Fruit fly (Drosophila melanogaster) whole organism, embryonic: ENCODE data around the gene dyw.

Experiments used
- Blimp-1 ChIP-seq: fragments of 200-800 bp; sonication (Bioruptor generic); optimal IDR thresholded peaks from 3 replicates; lab custom pipeline; 2018; ENCODE audit warnings: missing biosample characterization, missing genetic modification characterization, mild to moderate bottlenecking, moderate library complexity, missing genetic modification reagents
- CG11695 ChIP-seq: fragments of 200-800 bp; sonication (Bioruptor generic); IDR thresholded peaks from 3 replicates; pipeline ENCODE4 v1.3.6; 2022; ENCODE audit warnings: missing biosample characterization, missing genetic modification characterization
- CG11723 ChIP-seq: fragments of 200-800 bp; sonication (Bioruptor generic); optimal IDR thresholded peaks from 2 replicates; lab custom pipeline; 2017; ENCODE audit warnings: missing biosample characterization, mild to moderate bottlenecking, missing genetic modification characterization
- CG12071 ChIP-seq: fragments of 200-800 bp; sonication (Bioruptor generic); optimal IDR thresholded peaks from 3 replicates; lab custom pipeline; 2018; ENCODE audit warnings: missing biosample characterization, mild to moderate bottlenecking, missing genetic modification characterization
- CG12104 ChIP-seq: fragments of 200-800 bp; sonication (Bioruptor generic); optimal IDR thresholded peaks from 3 replicates; lab custom pipeline; 2016; ENCODE audit warnings: missing biosample characterization, missing genetic modification characterization
- CG12942 ChIP-seq: fragments of 200-800 bp; sonication (Bioruptor generic); optimal IDR thresholded peaks from 3 replicates; lab custom pipeline; 2016; ENCODE audit warnings: missing biosample characterization, missing genetic modification characterization
- CG13287 ChIP-seq: fragments of 200-800 bp; sonication (Bioruptor generic); IDR thresholded peaks from 2 replicates; pipeline ENCODE4 v1.3.6; 2022; ENCODE audit warnings: missing biosample characterization, missing genetic modification characterization; ENCODE audit not compliant: partially characterized antibody
- CG14014 ChIP-seq: fragments of 200-800 bp; sonication (Bioruptor generic); IDR thresholded peaks from 2 replicates; pipeline ENCODE4 v1.3.6; 2022; ENCODE audit warnings: missing biosample characterization, missing genetic modification characterization
- CG1832 ChIP-seq: fragments of 200-800 bp; sonication (Bioruptor generic); optimal IDR thresholded peaks from 2 replicates; lab custom pipeline; 2017; ENCODE audit warnings: missing biosample characterization, mild to moderate bottlenecking, missing genetic modification characterization, inconsistent platforms
- CG18599 ChIP-seq: fragments of 200-800 bp; sonication (Bioruptor generic); optimal IDR thresholded peaks from 3 replicates; lab custom pipeline; 2017; ENCODE audit warnings: missing biosample characterization, missing genetic modification characterization, mild to moderate bottlenecking, moderate library complexity, missing genetic modification reagents
- CG3163 ChIP-seq: fragments of 200-800 bp; sonication (Bioruptor generic); optimal IDR thresholded peaks from 3 replicates; lab custom pipeline; 2016; ENCODE audit warnings: missing biosample characterization, missing genetic modification characterization
- CG34376 ChIP-seq: fragments of 200-800 bp; sonication (Bioruptor generic); optimal IDR thresholded peaks from 2 replicates; lab custom pipeline; 2018; ENCODE audit warnings: missing biosample characterization, mild to moderate bottlenecking, missing genetic modification characterization
- CG8290 ChIP-seq, 3 experiments: fragments of 200-800 bp; sonication (Bioruptor generic); optimal IDR thresholded peaks; 2 replicates each; lab custom pipeline; 2016 to 2019; ENCODE audit warnings: missing biosample characterization in 3 of 3, missing genetic modification characterization in 3 of 3, mild to moderate bottlenecking in 2 of 3, moderate library complexity in 1 of 3
- CG9932 ChIP-seq: fragments of 200-800 bp; sonication (Bioruptor generic); IDR thresholded peaks from 2 replicates; pipeline ENCODE4 v1.3.6; 2022; ENCODE audit warnings: missing biosample characterization, missing genetic modification characterization
- Deaf1 ChIP-seq: fragments of 200-800 bp; optimal IDR thresholded peaks from 3 replicates; lab custom pipeline; 2019; ENCODE audit warnings: missing biosample characterization, mild to moderate bottlenecking, missing genetic modification characterization, moderate library complexity
- GATAe ChIP-seq: fragments of 200-800 bp; sonication (Bioruptor generic); conservative IDR thresholded peaks from 2 replicates; pipeline ENCODE4 v1.3.6; 2022; ENCODE audit warnings: missing biosample characterization, missing genetic modification characterization
- Gug ChIP-seq: fragments of 200-800 bp; sonication (Bioruptor generic); IDR thresholded peaks from 4 replicates; pipeline ENCODE4 v1.3.6; 2022; ENCODE audit warnings: missing biosample characterization, missing genetic modification characterization
- HmgZ ChIP-seq: fragments of 200-800 bp; sonication (Bioruptor generic); optimal IDR thresholded peaks from 2 replicates; lab custom pipeline; 2018; ENCODE audit warnings: missing biosample characterization, mild to moderate bottlenecking, missing genetic modification characterization
- Hr51 ChIP-seq, 2 experiments: fragments of 200-800 bp; sonication (Bioruptor generic); optimal IDR thresholded peaks; 2 replicates in 1 of 2; 3 replicates in 1 of 2; lab custom pipeline; 2016 to 2018; ENCODE audit warnings: missing biosample characterization in 2 of 2, missing genetic modification characterization in 2 of 2, mild to moderate bottlenecking in 1 of 2, moderate library complexity in 1 of 2
- Jarid2 ChIP-seq: fragments of 200-800 bp; sonication (Bioruptor generic); optimal IDR thresholded peaks from 3 replicates; lab custom pipeline; 2017; ENCODE audit warnings: mild to moderate bottlenecking, missing biosample characterization, missing genetic modification reagents, missing genetic modification characterization
- MTF-1 ChIP-seq: fragments of 200-800 bp; sonication (Bioruptor generic); optimal IDR thresholded peaks from 2 replicates; lab custom pipeline; 2018; ENCODE audit warnings: missing biosample characterization, mild to moderate bottlenecking, missing genetic modification characterization, borderline replicate concordance
- Med ChIP-seq: fragments of 200-800 bp; sonication (Bioruptor generic); peaks from one replicate; lab custom pipeline; 2016; ENCODE audit warnings: missing biosample characterization, missing genetic modification characterization, mild to moderate bottlenecking, inconsistent platforms, moderate library complexity
- PHDP ChIP-seq: fragments of 200-800 bp; sonication (Bioruptor generic); optimal IDR thresholded peaks from 3 replicates; lab custom pipeline; 2018; ENCODE audit warnings: missing biosample characterization, mild to moderate bottlenecking, missing genetic modification characterization, moderate library complexity
- Scr ChIP-seq: fragments of 200-800 bp; sonication (Bioruptor generic); IDR thresholded peaks from 2 replicates; pipeline ENCODE4 v1.3.6; 2022; ENCODE audit warnings: missing biosample characterization, missing genetic modification characterization; ENCODE audit not compliant: partially characterized antibody
- Stat92E ChIP-seq, 3 experiments: fragments of >200 bp in 2 of 3; fragments of 200-800 bp in 1 of 3; sonication (Bioruptor generic) in 1 of 3; optimal IDR thresholded peaks; 2 replicates each; lab custom pipeline; 2017 to 2019; ENCODE audit warnings: missing biosample characterization in 3 of 3, missing genetic modification characterization in 3 of 3, mild to moderate bottlenecking in 1 of 3, moderate library complexity in 1 of 3
- bigmax ChIP-seq: fragments of 200-800 bp; sonication (Bioruptor generic); optimal IDR thresholded peaks from 2 replicates; lab custom pipeline; 2018; ENCODE audit warnings: missing biosample characterization, mild to moderate bottlenecking, missing genetic modification characterization
- btn ChIP-seq: fragments of 200-800 bp; sonication (Bioruptor generic); optimal IDR thresholded peaks from 2 replicates; lab custom pipeline; 2016; ENCODE audit warnings: missing biosample characterization, missing genetic modification characterization
- cad ChIP-seq: fragments of >200 bp; optimal IDR thresholded peaks from 2 replicates; lab custom pipeline; 2017; ENCODE audit warnings: missing biosample characterization, missing genetic modification characterization
- chinmo ChIP-seq: fragments of 200-800 bp; sonication (Bioruptor generic); IDR thresholded peaks from 4 replicates; pipeline ENCODE4 v1.3.6; 2022; ENCODE audit warnings: missing biosample characterization, missing genetic modification characterization; ENCODE audit not compliant: partially characterized antibody
- exex ChIP-seq: fragments of 200-800 bp; sonication (Bioruptor generic); optimal IDR thresholded peaks from 4 replicates; lab custom pipeline; 2018; ENCODE audit warnings: missing biosample characterization, mild to moderate bottlenecking, missing genetic modification characterization, moderate library complexity
- ftz-f1 ChIP-seq: fragments of 200-800 bp; sonication (Bioruptor generic); optimal IDR thresholded peaks from 2 replicates; lab custom pipeline; 2016; ENCODE audit warnings: missing biosample characterization, missing genetic modification characterization
- gcm ChIP-seq: fragments of 200-800 bp; sonication (Bioruptor generic); optimal IDR thresholded peaks from 2 replicates; lab custom pipeline; 2019; ENCODE audit warnings: missing biosample characterization, mild to moderate bottlenecking, missing genetic modification characterization, moderate library complexity
- gro ChIP-seq: fragments of 200-800 bp; sonication (Bioruptor generic); optimal IDR thresholded peaks from 2 replicates; lab custom pipeline; 2016; ENCODE audit warnings: missing biosample characterization, missing genetic modification characterization
- klu ChIP-seq: fragments of 200-800 bp; sonication (Bioruptor generic); IDR thresholded peaks from 2 replicates; pipeline ENCODE4 v1.3.6; 2022; ENCODE audit warnings: missing biosample characterization, missing genetic modification characterization
- lbe ChIP-seq: fragments of 200-800 bp; sonication (Bioruptor generic); optimal IDR thresholded peaks from 2 replicates; lab custom pipeline; 2016; ENCODE audit warnings: missing biosample characterization, mild to moderate bottlenecking, missing genetic modification characterization
- lov ChIP-seq, 2 experiments: fragments of 200-800 bp in 1 of 2; fragments of >200 bp in 1 of 2; sonication (Bioruptor generic) in 1 of 2; IDR thresholded peaks in 1 of 2; optimal IDR thresholded peaks in 1 of 2; 2 replicates in 1 of 2; 3 replicates in 1 of 2; pipeline versions ENCODE4 v1.3.6 to Lab custom; 2017 to 2022; ENCODE audit warnings: missing biosample characterization in 1 of 2, missing genetic modification characterization in 1 of 2
- luna ChIP-seq: fragments of 200-800 bp; sonication (Bioruptor generic); optimal IDR thresholded peaks from 2 replicates; lab custom pipeline; 2016; ENCODE audit warnings: missing biosample characterization, missing genetic modification characterization
- mld ChIP-seq: fragments of 200-800 bp; sonication (Bioruptor generic); IDR thresholded peaks from 3 replicates; pipeline ENCODE4 v1.3.6; 2022; ENCODE audit warnings: missing biosample characterization, missing genetic modification characterization; ENCODE audit not compliant: partially characterized antibody
- nom ChIP-seq: fragments of 200-800 bp; sonication (Bioruptor generic); optimal IDR thresholded peaks from 2 replicates; lab custom pipeline; 2017; ENCODE audit warnings: missing biosample characterization, missing genetic modification characterization, mild to moderate bottlenecking, moderate library complexity, missing genetic modification reagents
- pfk ChIP-seq: fragments of 200-800 bp; sonication (Bioruptor generic); optimal IDR thresholded peaks from 2 replicates; lab custom pipeline; 2018; ENCODE audit warnings: missing biosample characterization, mild to moderate bottlenecking, missing genetic modification characterization, moderate library complexity
- sd ChIP-seq: fragments of 200-800 bp; sonication (Bioruptor generic); optimal IDR thresholded peaks from 3 replicates; lab custom pipeline; 2018; ENCODE audit warnings: missing biosample characterization, mild to moderate bottlenecking, missing genetic modification characterization, moderate library complexity
- so ChIP-seq: fragments of 200-800 bp; sonication (Bioruptor generic); IDR thresholded peaks from 3 replicates; pipeline ENCODE4 v1.3.6; 2022; ENCODE audit warnings: missing biosample characterization, missing genetic modification characterization
- sug ChIP-seq: fragments of 200-800 bp; optimal IDR thresholded peaks from 2 replicates; lab custom pipeline; 2019; ENCODE audit warnings: missing biosample characterization, mild to moderate bottlenecking, missing genetic modification characterization, moderate library complexity
- tx ChIP-seq: fragments of 200-800 bp; sonication (Bioruptor generic); optimal IDR thresholded peaks from 2 replicates; lab custom pipeline; 2016; ENCODE audit warnings: missing biosample characterization, missing genetic modification characterization
- vvl ChIP-seq: fragments of 200-800 bp; sonication (Bioruptor generic); IDR thresholded peaks from 2 replicates; pipeline ENCODE4 v1.3.6; 2022; ENCODE audit warnings: missing biosample characterization, missing genetic modification characterization
- z ChIP-seq: fragments of 200-800 bp; sonication (Bioruptor generic); IDR thresholded peaks from 3 replicates; pipeline ENCODE4 v1.3.6; 2022; ENCODE audit warnings: missing biosample characterization, missing genetic modification characterization
- zen ChIP-seq: fragments of 200-800 bp; sonication (Bioruptor generic); optimal IDR thresholded peaks from 3 replicates; lab custom pipeline; 2018; ENCODE audit warnings: missing biosample characterization, mild to moderate bottlenecking, missing genetic modification characterization, moderate library complexity

Gene dyw

dm6 chrX:2658258-2658853, 35.3 kb downstream of the dyw start:
- TF ChIP-seq CG1832 (GFP tag; lab: Kevin White, UChicago) (peak; percentile 58), CG3163 (peak; percentile 14), vvl (GFP tag; lab: Robert Waterston, UW) (peak; percentile 38; the same call in 1 of the 2 replicates), ftz-f1 (GFP tag; lab: Kevin White, UChicago) (peak; percentile 11), Deaf1 (tag; lab: Kevin White, UChicago) (peak; percentile 32), exex (peak; percentile 72), nom (GFP tag; lab: Kevin White, UChicago) (peak; percentile 71), sd (peak; percentile 73), CG11723 (GFP tag; lab: Kevin White, UChicago) (no peak), Stat92E (GFP tag; optimal IDR thresholded peaks at IDR 0.05; lab: Kevin White, UChicago) (peak in 1 of 3 experiments; percentile 9), so (GFP tag; lab: Robert Waterston, UW) (0 out of 3 replicates have a peak, but pooled peaks have one; percentile 18), btn (GFP tag; lab: Kevin White, UChicago) (no peak), pfk (GFP tag; lab: Kevin White, UChicago) (peak; percentile 98), sug (tag; lab: Kevin White, UChicago) (peak; percentile 65), tx (no peak), CG34376 (GFP tag; lab: Kevin White, UChicago) (peak; percentile 56), GATAe (peak; percentile 59), Med (GFP tag; lab: Kevin White, UChicago) (peak; percentile 29), CG8290 (GFP tag; optimal IDR thresholded peaks at IDR 0.05; lab: Kevin White, UChicago) (peak; percentile 32), CG8290 (tag; optimal IDR thresholded peaks at IDR 0.05; lab: Kevin White, UChicago) (no peak), CG18599 (GFP tag; lab: Kevin White, UChicago) (peak; percentile 39), Gug (GFP tag; lab: Robert Waterston, UW) (no peak), CG12071 (GFP tag; lab: Kevin White, UChicago) (peak; percentile 21), gcm (no peak), CG12104 (GFP tag; lab: Kevin White, UChicago) (peak; percentile 10), bigmax (no peak), z (GFP tag; lab: Robert Waterston, UW) (peak; percentile 49; the same call in 1 of the 3 replicates), lov (optimal IDR thresholded peaks at IDR 0.05; lab: Kevin White, UChicago) (no peak), lov (GFP tag; IDR thresholded peaks at IDR 0.05; lab: Robert Waterston, UW) (no peak), Hr51 (GFP tag; optimal IDR thresholded peaks at IDR 0.05; lab: Kevin White, UChicago) (no peak), zen (tag; lab: Kevin White, UChicago) (no peak), Jarid2 (peak; percentile 77), CG11695 (0 out of 3 replicates have a peak, but pooled peaks have one; percentile 22), CG14014 (GFP tag; lab: Robert Waterston, UW) (no peak), gro (peak; percentile 22), CG12942 (GFP tag; lab: Kevin White, UChicago) (no peak), lbe (peak; percentile 56), cad (GFP tag; lab: Kevin White, UChicago) (no peak), chinmo (GFP tag; lab: Robert Waterston, UW) (peak; percentile 93), klu (GFP tag; lab: Robert Waterston, UW) (no peak), mld (GFP tag; lab: Robert Waterston, UW) (no peak), PHDP (tag; lab: Kevin White, UChicago) (peak; percentile 38), CG9932 (no peak), Scr (GFP tag; lab: Robert Waterston, UW) (0 out of 2 replicates have a peak, but pooled peaks have one; percentile 17), Blimp-1 (GFP tag; lab: Kevin White, UChicago) (peak; percentile 45), CG13287 (GFP tag; lab: Robert Waterston, UW) (peak; percentile 31; the same call in 1 of the 2 replicates), HmgZ (tag; lab: Kevin White, UChicago) (peak; percentile 12), luna (GFP tag; lab: Kevin White, UChicago) (no peak), MTF-1 (GFP tag; lab: Kevin White, UChicago) (no peak)
